Worm (Caenorhabditis elegans): ENCODE results near the gene F55A4.3.

Gene F55A4.3

ce11 chrX:991274-991673 is 33.6 kb downstream of the F55A4.3 start, which contains the start of the genes C09E10.3 and dgk-1:
TSS of gene C09E10.3 (minus strand) at chrX:991374.
TSS of gene dgk-1 (minus strand) at chrX:991456.
- TF ChIP-seq dao-5 (tag; optimal IDR thresholded peaks at IDR 0.05) (no peak), W03F9.2 (tag; optimal IDR thresholded peaks at IDR 0.05) (no peak), him-1 (tag; optimal IDR thresholded peaks at IDR 0.05) (no peak)

- TF ChIP-seq him-1 (tag; optimal IDR thresholded peaks at IDR 0.05), result no peak
- TF ChIP-seq dao-5 (tag; optimal IDR thresholded peaks at IDR 0.05), result no peak
- TF ChIP-seq W03F9.2 (tag; optimal IDR thresholded peaks at IDR 0.05), result no peak
Measured at ce11 chrX:986463-986862, 38.4 kb downstream of the F55A4.3 start.

- no peak for TF ChIP-seq W03F9.2 (tag; optimal IDR thresholded peaks at IDR 0.05)
- TF ChIP-seq him-1 (tag; optimal IDR thresholded peaks at IDR 0.05), result no peak
Measured at ce11 chrX:982598-982997, 42.3 kb downstream of the F55A4.3 start.

- TF ChIP-seq him-1 (tag; optimal IDR thresholded peaks at IDR 0.05) (no peak), W03F9.2 (tag; optimal IDR thresholded peaks at IDR 0.05) (no peak), dao-5 (tag; optimal IDR thresholded peaks at IDR 0.05) (no peak)
Measured at ce11 chrX:980252-981009, 44.5 kb downstream of the F55A4.3 start, which contains the start of gene C44C1.1. TSS of gene C44C1.1 (plus strand) at chrX:980776.

- TF ChIP-seq W03F9.2 (tag; optimal IDR thresholded peaks at IDR 0.05), result no peak
- TF ChIP-seq him-1 (tag; optimal IDR thresholded peaks at IDR 0.05), result no peak
- TF ChIP-seq dao-5 (tag; optimal IDR thresholded peaks at IDR 0.05), result no peak
Measured at ce11 chrX:977958-978686, 46.8 kb downstream of the F55A4.3 start, which contains the start of gene abhd-3.2. TSS of gene abhd-3.2 (minus strand) at chrX:978008.

ce11 chrX:975236-975535 is 49.7 kb downstream of the F55A4.3 start:
- TF ChIP-seq him-1 (tag; optimal IDR thresholded peaks at IDR 0.05) (no peak), dao-5 (tag; optimal IDR thresholded peaks at IDR 0.05) (no peak), W03F9.2 (tag; optimal IDR thresholded peaks at IDR 0.05) (no peak)

ce11 chrX:974499-975235 is 50.2 kb downstream of the F55A4.3 start, which contains the start of gene vps-45:
TSS of gene vps-45 (minus strand) at chrX:974848.
- TF ChIP-seq him-1 (tag; optimal IDR thresholded peaks at IDR 0.05), result no peak
- TF ChIP-seq W03F9.2 (tag; optimal IDR thresholded peaks at IDR 0.05), result peak; percentile 41
